5 worm cellular contexts compared by ENCODE assay signal in the genomic region with DNA sequence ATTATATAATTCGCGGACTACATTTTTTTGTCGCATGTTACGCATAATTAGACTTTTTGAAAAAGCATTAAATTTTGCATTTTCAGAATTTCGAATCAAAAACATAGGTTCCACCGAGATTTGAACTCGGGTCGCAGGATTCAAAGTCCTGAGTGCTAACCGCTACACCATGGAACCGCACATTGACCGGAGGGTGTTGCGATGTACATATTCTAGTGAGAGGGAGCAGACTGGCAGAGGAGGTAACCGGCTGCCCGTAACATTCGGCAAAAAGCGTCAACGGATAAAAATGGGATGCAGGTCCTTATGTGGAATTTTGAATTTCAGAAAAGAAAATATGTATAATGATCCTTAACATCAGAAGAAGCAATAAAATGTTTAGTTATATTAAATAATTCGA.
TF ChIP-seq lines count a peak whose summit lies in the region.

No protein-coding gene starts in this region.

TF ChIP-seq in whole organism, L1 larva, 84 proteins besides CTCF, POLR2A, EP300 and RAD21 (continues in another document):
- TF ChIP-seq dsc-1 (tag; optimal IDR thresholded peaks at IDR 0.05; lab: Kevin White, UChicago) (peak; percentile 30), sox-4 (tag; optimal IDR thresholded peaks at IDR 0.05; lab: Kevin White, UChicago) (no peak), lir-3 (tag; optimal IDR thresholded peaks at IDR 0.05; lab: Kevin White, UChicago; ENCODE audit: poor library complexity) (no peak), nhr-71 (tag; optimal IDR thresholded peaks at IDR 0.05; lab: Kevin White, UChicago) (peak; percentile 38), mdl-1 (tag; optimal IDR thresholded peaks at IDR 0.05; lab: Kevin White, UChicago) (no peak), nhr-90 (tag; optimal IDR thresholded peaks at IDR 0.05; lab: Kevin White, UChicago; ENCODE audit: poor library complexity) (peak; percentile 26), nhr-47 (tag; optimal IDR thresholded peaks at IDR 0.05; lab: Kevin White, UChicago) (peak; percentile 61), nhr-85 (tag; lab: Kevin White, UChicago) (peak; percentile 26), nhr-20 (tag; optimal IDR thresholded peaks at IDR 0.05; lab: Kevin White, UChicago) (peak; percentile 24), unc-86 (tag; optimal IDR thresholded peaks at IDR 0.05; lab: Kevin White, UChicago) (peak; percentile 2), fos-1 (tag; optimal IDR thresholded peaks at IDR 0.05; lab: Kevin White, UChicago) (no peak), swsn-7 (tag; optimal IDR thresholded peaks at IDR 0.05; lab: Kevin White, UChicago) (peak; percentile 44), snu-23 (GFP tag; optimal IDR thresholded peaks at IDR 0.05; lab: Kevin White, UChicago) (peak; percentile 57), mab-9 (GFP tag; IDR thresholded peaks at IDR 0.05; lab: Robert Waterston, UW) (no peak), dpl-1 (GFP tag; optimal IDR thresholded peaks at IDR 0.05; lab: Kevin White, UChicago) (no peak), xbp-1 (tag; optimal IDR thresholded peaks at IDR 0.05; lab: Kevin White, UChicago) (peak; percentile 45)

TF ChIP-seq in whole organism, L3 larva, 47 proteins besides CTCF, POLR2A, EP300 and RAD21 (continues in another document):
- no peak for TF ChIP-seq aly-2 (tag; optimal IDR thresholded peaks at IDR 0.05; lab: Kevin White, UChicago)
- TF ChIP-seq ceh-16 (tag; optimal IDR thresholded peaks at IDR 0.05; lab: Kevin White, UChicago), result no peak
- TF ChIP-seq pha-4 (tag; optimal IDR thresholded peaks at IDR 0.05; lab: Kevin White, UChicago), result peak; percentile 11
- peak; percentile 32 for TF ChIP-seq nfya-1 (tag; optimal IDR thresholded peaks at IDR 0.05; lab: Kevin White, UChicago; ENCODE audit: insufficient read depth)
- no peak for TF ChIP-seq ceh-28 (tag; optimal IDR thresholded peaks at IDR 0.05; lab: Kevin White, UChicago)
- no peak for TF ChIP-seq nhr-11 (tag; optimal IDR thresholded peaks at IDR 0.05; lab: Kevin White, UChicago)
- no peak for TF ChIP-seq nhr-67 (tag; optimal IDR thresholded peaks at IDR 0.05; lab: Kevin White, UChicago)
- no peak for TF ChIP-seq mml-1 (tag; optimal IDR thresholded peaks at IDR 0.05; lab: Kevin White, UChicago)
- no peak for TF ChIP-seq sea-2 (GFP tag; optimal IDR thresholded peaks at IDR 0.05; lab: Kevin White, UChicago)
- TF ChIP-seq ama-1 (optimal IDR thresholded peaks at IDR 0.05; lab: Kevin White, UChicago), result no peak
- TF ChIP-seq skn-1 (tag; optimal IDR thresholded peaks at IDR 0.05; lab: Kevin White, UChicago), result no peak
- TF ChIP-seq fkh-10 (GFP tag; optimal IDR thresholded peaks at IDR 0.05; lab: Kevin White, UChicago), result no peak
- TF ChIP-seq tbx-2 (tag; optimal IDR thresholded peaks at IDR 0.05; lab: Kevin White, UChicago), result peak; percentile 23
- TF ChIP-seq nhr-12 (tag; optimal IDR thresholded peaks at IDR 0.05; lab: Kevin White, UChicago), result no peak
- no peak for TF ChIP-seq mdl-1 (tag; optimal IDR thresholded peaks at IDR 0.05; lab: Kevin White, UChicago)
- TF ChIP-seq R02D3.7 (tag; optimal IDR thresholded peaks at IDR 0.05; lab: Kevin White, UChicago), result no peak
- TF ChIP-seq nhr-237 (tag; optimal IDR thresholded peaks at IDR 0.05; lab: Kevin White, UChicago), result no peak
- TF ChIP-seq elt-1 (tag; optimal IDR thresholded peaks at IDR 0.05; lab: Kevin White, UChicago), result no peak
- no peak for TF ChIP-seq pqm-1 (tag; optimal IDR thresholded peaks at IDR 0.05; lab: Kevin White, UChicago)

TF ChIP-seq in whole organism, early embryonic, 17 proteins besides CTCF, POLR2A, EP300 and RAD21:
- peak; percentile 35 for TF ChIP-seq ceh-36 (tag; optimal IDR thresholded peaks at IDR 0.05; lab: Kevin White, UChicago)
- TF ChIP-seq ets-7 (tag; optimal IDR thresholded peaks at IDR 0.05; lab: Kevin White, UChicago), result no peak
- peak; percentile 79 for TF ChIP-seq tbx-11 (GFP tag; IDR thresholded peaks at IDR 0.05; lab: Robert Waterston, UW)
- peak; percentile 78 for TF ChIP-seq sea-1 (GFP tag; conservative IDR thresholded peaks at IDR 0.05; lab: Robert Waterston, UW)
- TF ChIP-seq B0310.2 (tag; optimal IDR thresholded peaks at IDR 0.05; lab: Kevin White, UChicago), result no peak
- TF ChIP-seq flt-1 (GFP tag; IDR thresholded peaks at IDR 0.05; lab: Robert Waterston, UW), result peak; percentile 90
- peak; percentile 65 for TF ChIP-seq F13C5.2 (tag; optimal IDR thresholded peaks at IDR 0.05; lab: Kevin White, UChicago)
- TF ChIP-seq tra-4 (tag; optimal IDR thresholded peaks at IDR 0.05; lab: Kevin White, UChicago), result peak; percentile 58
- TF ChIP-seq scrt-1 (GFP tag; IDR thresholded peaks at IDR 0.05; lab: Robert Waterston, UW), result peak; percentile 89
- no peak for TF ChIP-seq hmbx-1 (tag; optimal IDR thresholded peaks at IDR 0.05; lab: Kevin White, UChicago)
- TF ChIP-seq ceh-13 (GFP tag; optimal IDR thresholded peaks at IDR 0.05; lab: Kevin White, UChicago), result no peak
- peak; percentile 60 for TF ChIP-seq hmg-4 (GFP tag; optimal IDR thresholded peaks at IDR 0.05; lab: Kevin White, UChicago)
- peak; percentile 3 for TF ChIP-seq hnd-1 (tag; optimal IDR thresholded peaks at IDR 0.05; lab: Kevin White, UChicago)
- peak; percentile 87 for TF ChIP-seq pes-1 (GFP tag; IDR thresholded peaks at IDR 0.05; lab: Robert Waterston, UW)
- TF ChIP-seq tbx-37 (GFP tag; conservative IDR thresholded peaks at IDR 0.05; lab: Robert Waterston, UW), result peak; percentile 78
- TF ChIP-seq ama-1 (optimal IDR thresholded peaks at IDR 0.05; lab: Kevin White, UChicago), result no peak
- no peak for TF ChIP-seq aly-1 (tag; optimal IDR thresholded peaks at IDR 0.05; lab: Kevin White, UChicago)

TF ChIP-seq in whole organism, midembryonic, 9 proteins besides CTCF, POLR2A, EP300 and RAD21:
- TF ChIP-seq flt-1 (GFP tag; IDR thresholded peaks at IDR 0.05; lab: Robert Waterston, UW), result peak; percentile 93
- TF ChIP-seq tab-1 (GFP tag; IDR thresholded peaks at IDR 0.05; lab: Robert Waterston, UW), result peak; percentile 86; the same call in 1 of the 2 replicates
- peak; percentile 75 for TF ChIP-seq ref-1 (GFP tag; conservative IDR thresholded peaks at IDR 0.05; lab: Robert Waterston, UW)
- peak; percentile 61; the same call in 1 of the 2 replicates for TF ChIP-seq ztf-29 (GFP tag; IDR thresholded peaks at IDR 0.05; lab: Robert Waterston, UW)
- TF ChIP-seq ztf-23 (GFP tag; IDR thresholded peaks at IDR 0.05; lab: Robert Waterston, UW), result peak; percentile 81
- peak; percentile 74 for TF ChIP-seq T22C8.4 (GFP tag; IDR thresholded peaks at IDR 0.05; lab: Robert Waterston, UW)
- TF ChIP-seq klf-2 (GFP tag; conservative IDR thresholded peaks at IDR 0.05; lab: Robert Waterston, UW), result peak; percentile 74
- TF ChIP-seq cog-1 (tag; optimal IDR thresholded peaks at IDR 0.05; lab: Kevin White, UChicago), result no peak
- no peak for TF ChIP-seq med-1 (GFP tag; optimal IDR thresholded peaks at IDR 0.05; lab: Kevin White, UChicago; ENCODE audit: insufficient read depth)

TF ChIP-seq in whole organism, young adult, 124 proteins besides CTCF, POLR2A, EP300 and RAD21 (continues in another document):
- TF ChIP-seq let-607 (tag; optimal IDR thresholded peaks at IDR 0.05; lab: Kevin White, UChicago), result peak in 1 of 2 experiments; percentile 55
- peak; percentile 60 for TF ChIP-seq ZK185.1 (tag; optimal IDR thresholded peaks at IDR 0.05; lab: Kevin White, UChicago; ENCODE audit: poor library complexity, severe bottlenecking)
- no peak for TF ChIP-seq F52B5.7 (tag; optimal IDR thresholded peaks at IDR 0.05; lab: Kevin White, UChicago)
- no peak for TF ChIP-seq lsy-27 (tag; optimal IDR thresholded peaks at IDR 0.05; lab: Kevin White, UChicago; ENCODE audit: borderline replicate concordance, insufficient read depth)
- no peak for TF ChIP-seq C17E4.6 (GFP tag; IDR thresholded peaks at IDR 0.05; lab: Robert Waterston, UW)
- TF ChIP-seq ztf-18 (tag; optimal IDR thresholded peaks at IDR 0.05; lab: Kevin White, UChicago), result peak; percentile 71
- TF ChIP-seq lin-35 (GFP tag; optimal IDR thresholded peaks at IDR 0.05; lab: Kevin White, UChicago), result no peak
- TF ChIP-seq hrde-1 (tag; optimal IDR thresholded peaks at IDR 0.05; lab: Kevin White, UChicago; ENCODE audit: borderline replicate concordance), result peak; percentile 34
- TF ChIP-seq Y53F4B.3 (GFP tag; IDR thresholded peaks at IDR 0.05; lab: Robert Waterston, UW), result no peak
- TF ChIP-seq ceh-79 (tag; optimal IDR thresholded peaks at IDR 0.05; lab: Kevin White, UChicago), result no peak
- TF ChIP-seq snpc-4 (GFP tag; optimal IDR thresholded peaks at IDR 0.05; lab: Kevin White, UChicago), result peak; percentile 50
- TF ChIP-seq snpc-4 (tag; optimal IDR thresholded peaks at IDR 0.05; lab: Kevin White, UChicago), result peak in 1 of 4 experiments; percentile 55
- peak; percentile 59 for TF ChIP-seq mxl-1 (tag; optimal IDR thresholded peaks at IDR 0.05; lab: Kevin White, UChicago)
- no peak for TF ChIP-seq C06A6.2 (GFP tag; conservative IDR thresholded peaks at IDR 0.05; lab: Robert Waterston, UW)
- TF ChIP-seq ceh-27 (GFP tag; optimal IDR thresholded peaks at IDR 0.05; lab: Kevin White, UChicago), result peak; percentile 40
- peak; percentile 30 for TF ChIP-seq hlh-12 (tag; optimal IDR thresholded peaks at IDR 0.05; lab: Kevin White, UChicago)
- TF ChIP-seq sptf-2 (GFP tag; optimal IDR thresholded peaks at IDR 0.05; lab: Kevin White, UChicago), result peak; percentile 35
- TF ChIP-seq Y95B8A.8 (GFP tag; IDR thresholded peaks at IDR 0.05; lab: Robert Waterston, UW), result 0 out of 2 replicates have a peak, but pooled peaks have one; percentile 17
- TF ChIP-seq lin-26 (GFP tag; IDR thresholded peaks at IDR 0.05; lab: Robert Waterston, UW), result peak; percentile 92
- peak; percentile 25; the same call in 1 of the 2 replicates for TF ChIP-seq egrh-3 (GFP tag; IDR thresholded peaks at IDR 0.05; lab: Robert Waterston, UW)
- TF ChIP-seq hsf-1 (GFP tag; IDR thresholded peaks at IDR 0.05; lab: Robert Waterston, UW), result peak; percentile 47; the same call in 1 of the 2 replicates
- peak; percentile 68 for TF ChIP-seq ceh-40 (GFP tag; IDR thresholded peaks at IDR 0.05; lab: Robert Waterston, UW)
- peak; percentile 81 for TF ChIP-seq die-1 (tag; optimal IDR thresholded peaks at IDR 0.05; lab: Kevin White, UChicago)
- TF ChIP-seq athp-1 (tag; optimal IDR thresholded peaks at IDR 0.05; lab: Kevin White, UChicago), result no peak
- peak; percentile 77 for TF ChIP-seq him-1 (tag; optimal IDR thresholded peaks at IDR 0.05; lab: Kevin White, UChicago)
- TF ChIP-seq hmg-20 (GFP tag; IDR thresholded peaks at IDR 0.05; lab: Robert Waterston, UW), result 0 out of 2 replicates have a peak, but pooled peaks have one; percentile 40
- TF ChIP-seq somi-1 (GFP tag; optimal IDR thresholded peaks at IDR 0.05; lab: Kevin White, UChicago), result peak; percentile 28
- 0 out of 2 replicates have a peak, but pooled peaks have one; percentile 68 for TF ChIP-seq nhr-120 (GFP tag; IDR thresholded peaks at IDR 0.05; lab: Robert Waterston, UW)
- TF ChIP-seq mes-4 (tag; optimal IDR thresholded peaks at IDR 0.05; lab: Kevin White, UChicago), result peak; percentile 72
- TF ChIP-seq fkh-3 (tag; optimal IDR thresholded peaks at IDR 0.05; lab: Kevin White, UChicago), result peak; percentile 67
- TF ChIP-seq lin-40 (tag; optimal IDR thresholded peaks at IDR 0.05; lab: Kevin White, UChicago), result peak; percentile 26
- TF ChIP-seq F22D6.2 (tag; optimal IDR thresholded peaks at IDR 0.05; lab: Kevin White, UChicago), result no peak
